Worm (Caenorhabditis elegans): ENCODE data around the gene aexr-3.

ce11 chrX:8932387-8932786 lies 28.6 kb downstream of the aexr-3 start:
- TF ChIP-seq nhr-237 (tag; optimal IDR thresholded peaks at IDR 0.05) (no peak), R02D3.7 (tag; optimal IDR thresholded peaks at IDR 0.05) (no peak), elt-2 (tag; optimal IDR thresholded peaks at IDR 0.05) (peak; percentile 96), mdl-1 (tag; optimal IDR thresholded peaks at IDR 0.05) (no peak), lin-15B (tag; optimal IDR thresholded peaks at IDR 0.05) (no peak), unc-62 (GFP tag; optimal IDR thresholded peaks at IDR 0.05) (no peak), sea-2 (GFP tag; optimal IDR thresholded peaks at IDR 0.05) (no peak), ztf-11 (tag; optimal IDR thresholded peaks at IDR 0.05) (no peak), tbx-2 (tag; optimal IDR thresholded peaks at IDR 0.05) (no peak), ceh-82 (tag; optimal IDR thresholded peaks at IDR 0.05) (no peak), aly-2 (tag; optimal IDR thresholded peaks at IDR 0.05) (no peak), nfya-1 (tag; optimal IDR thresholded peaks at IDR 0.05; ENCODE audit: insufficient read depth) (no peak), fkh-10 (GFP tag; optimal IDR thresholded peaks at IDR 0.05) (no peak)

Measured in whole organism, L3 larva.